Worm (Caenorhabditis elegans) whole organism, L2 larva: ENCODE measurements around the gene chil-23.

Experiments
- C34F6.9 ChIP-seq: fragments of 150-350 bp; optimal IDR thresholded peaks from 2 replicates; lab custom pipeline; 2014; ENCODE audit warnings: missing biosample characterization, missing genetic modification characterization
- F13H6.1 ChIP-seq: sonication (generic microtip); optimal IDR thresholded peaks from 2 replicates; lab custom pipeline; 2016; ENCODE audit warnings: missing genetic modification characterization, missing compliant biosample characterization
- R02D3.7 ChIP-seq: fragments of 150-350 bp; optimal IDR thresholded peaks from 2 replicates; lab custom pipeline; 2014; ENCODE audit warnings: missing biosample characterization, missing genetic modification characterization
- Y55F3AM.14 ChIP-seq: fragments of 200-800 bp; sonication (Bioruptor generic); optimal IDR thresholded peaks from 2 replicates; lab custom pipeline; 2018; ENCODE audit warnings: mild to moderate bottlenecking, missing genetic modification characterization, missing compliant biosample characterization
- ZK546.5 ChIP-seq: sonication (generic microtip); optimal IDR thresholded peaks from 2 replicates; lab custom pipeline; 2017; ENCODE audit warnings: missing biosample characterization, missing genetic modification characterization
- aly-2 ChIP-seq: fragments of 150-350 bp; optimal IDR thresholded peaks from 2 replicates; lab custom pipeline; 2014; ENCODE audit warnings: missing biosample characterization, missing genetic modification characterization
- ama-1 ChIP-seq: fragments of 150-350 bp; optimal IDR thresholded peaks from 2 replicates; lab custom pipeline; 2018; ENCODE audit warnings: inconsistent platforms
- blmp-1 ChIP-seq: sonication (generic microtip); optimal IDR thresholded peaks from 2 replicates; lab custom pipeline; 2017; ENCODE audit warnings: missing genetic modification characterization, mild to moderate bottlenecking, missing compliant biosample characterization, antibody characterized with exemption, moderate library complexity; ENCODE audit not compliant: insufficient read depth
- ceh-16 ChIP-seq: fragments of 150-350 bp; optimal IDR thresholded peaks from 2 replicates; lab custom pipeline; 2014; ENCODE audit warnings: missing biosample characterization, missing genetic modification characterization
- ceh-82 ChIP-seq: fragments of 150-350 bp; optimal IDR thresholded peaks from 2 replicates; lab custom pipeline; 2014; ENCODE audit warnings: missing biosample characterization, missing genetic modification characterization
- crh-2 ChIP-seq: sonication (generic microtip); optimal IDR thresholded peaks from 2 replicates; lab custom pipeline; 2017; ENCODE audit warnings: missing biosample characterization, missing genetic modification characterization
- dmd-4 ChIP-seq: sonication (generic microtip); optimal IDR thresholded peaks from 2 replicates; lab custom pipeline; 2017; ENCODE audit warnings: missing biosample characterization, missing genetic modification characterization
- egl-27 ChIP-seq: sonication (generic microtip); optimal IDR thresholded peaks from 3 replicates; lab custom pipeline; 2017; ENCODE audit warnings: missing biosample characterization, missing genetic modification reagents, missing genetic modification characterization
- elt-1 ChIP-seq: fragments of 150-350 bp; optimal IDR thresholded peaks from 2 replicates; lab custom pipeline; 2014; ENCODE audit warnings: missing biosample characterization, missing genetic modification characterization
- elt-3 ChIP-seq: sonication (generic microtip); optimal IDR thresholded peaks from 2 replicates; lab custom pipeline; 2017; ENCODE audit warnings: missing biosample characterization, missing genetic modification characterization
- fos-1 ChIP-seq: fragments of 150-350 bp; optimal IDR thresholded peaks from 2 replicates; lab custom pipeline; 2014; ENCODE audit warnings: missing biosample characterization, missing genetic modification characterization
- gmeb-1 ChIP-seq: fragments of 150-350 bp; optimal IDR thresholded peaks from 2 replicates; lab custom pipeline; 2014; ENCODE audit warnings: missing biosample characterization, missing genetic modification characterization
- lin-11 ChIP-seq: fragments of 150-350 bp; sonication (generic microtip); optimal IDR thresholded peaks from 2 replicates; lab custom pipeline; 2014; ENCODE audit warnings: missing biosample characterization, missing genetic modification characterization, inconsistent platforms, mixed read lengths
- lin-13 ChIP-seq: fragments of 150-350 bp; optimal IDR thresholded peaks from 2 replicates; lab custom pipeline; 2014; ENCODE audit warnings: missing biosample characterization, missing genetic modification reagents, missing genetic modification characterization
- lin-39 ChIP-seq: fragments of 150-350 bp; optimal IDR thresholded peaks from 2 replicates; lab custom pipeline; 2014; ENCODE audit warnings: missing biosample characterization, missing genetic modification reagents, missing genetic modification characterization
- lsy-2 ChIP-seq, 2 experiments: fragments of 150-350 bp in 1 of 2; sonication (generic microtip) in 1 of 2; optimal IDR thresholded peaks; 2 replicates each; lab custom pipeline; 2014 to 2017; ENCODE audit warnings: missing biosample characterization in 2 of 2, missing genetic modification characterization in 2 of 2
- mab-5 ChIP-seq: fragments of 150-350 bp; optimal IDR thresholded peaks from 2 replicates; lab custom pipeline; 2014; ENCODE audit warnings: missing biosample characterization, missing genetic modification characterization
- mbf-1 ChIP-seq: sonication (generic microtip); optimal IDR thresholded peaks from 2 replicates; lab custom pipeline; 2017; ENCODE audit warnings: missing biosample characterization, missing genetic modification characterization
- mdl-1 ChIP-seq, 2 experiments: fragments of 150-350 bp in 1 of 2; sonication (generic microtip) in 1 of 2; optimal IDR thresholded peaks; 2 replicates each; lab custom pipeline; 2017; ENCODE audit warnings: missing biosample characterization in 2 of 2, missing genetic modification characterization in 2 of 2
- nhr-10 ChIP-seq: sonication (generic microtip); optimal IDR thresholded peaks from 2 replicates; lab custom pipeline; 2017; ENCODE audit warnings: missing biosample characterization, missing genetic modification characterization
- nhr-11 ChIP-seq: fragments of 150-350 bp; optimal IDR thresholded peaks from 2 replicates; lab custom pipeline; 2014; ENCODE audit warnings: missing biosample characterization, missing genetic modification characterization
- nhr-12 ChIP-seq: fragments of 150-350 bp; optimal IDR thresholded peaks from 2 replicates; lab custom pipeline; 2014; ENCODE audit warnings: missing biosample characterization, missing genetic modification characterization
- nhr-21 ChIP-seq: fragments of 150-350 bp; optimal IDR thresholded peaks from 2 replicates; lab custom pipeline; 2014; ENCODE audit warnings: missing biosample characterization, missing genetic modification characterization
- nhr-23 ChIP-seq: fragments of 150-350 bp; optimal IDR thresholded peaks from 2 replicates; lab custom pipeline; 2014; ENCODE audit warnings: missing biosample characterization, missing genetic modification reagents, missing genetic modification characterization
- nhr-237 ChIP-seq: fragments of 150-350 bp; optimal IDR thresholded peaks from 2 replicates; lab custom pipeline; 2014; ENCODE audit warnings: missing biosample characterization, missing genetic modification characterization
- nhr-25 ChIP-seq: fragments of 150-350 bp; sonication (generic microtip); optimal IDR thresholded peaks from 3 replicates; lab custom pipeline; 2014; ENCODE audit warnings: missing biosample characterization, missing genetic modification characterization
- nhr-6 ChIP-seq: fragments of 150-350 bp; optimal IDR thresholded peaks from 2 replicates; lab custom pipeline; 2014; ENCODE audit warnings: missing biosample characterization, missing genetic modification characterization
- nhr-77 ChIP-seq: fragments of 150-350 bp; optimal IDR thresholded peaks from 2 replicates; lab custom pipeline; 2014; ENCODE audit warnings: missing biosample characterization, missing genetic modification characterization
- peb-1 ChIP-seq: fragments of 150-350 bp; optimal IDR thresholded peaks from 2 replicates; lab custom pipeline; 2014; ENCODE audit warnings: missing biosample characterization, missing genetic modification characterization
- sem-4 ChIP-seq: fragments of 150-350 bp; optimal IDR thresholded peaks from 2 replicates; lab custom pipeline; 2014; ENCODE audit warnings: missing biosample characterization, missing genetic modification reagents, missing genetic modification characterization
- sma-3 ChIP-seq: sonication (generic microtip); optimal IDR thresholded peaks from 2 replicates; lab custom pipeline; 2016; ENCODE audit warnings: missing genetic modification reagents, missing genetic modification characterization, missing compliant biosample characterization
- sma-9 ChIP-seq, 2 experiments: fragments of 150-350 bp in 1 of 2; sonication (generic microtip) in 1 of 2; optimal IDR thresholded peaks; 2 replicates each; lab custom pipeline; 2014 to 2016; ENCODE audit warnings: missing genetic modification characterization in 2 of 2, mild to moderate bottlenecking in 1 of 2, missing biosample characterization in 1 of 2, missing compliant biosample characterization in 1 of 2, missing genetic modification reagents in 1 of 2, moderate library complexity in 1 of 2
- snpc-4 ChIP-seq: fragments of 150-350 bp; optimal IDR thresholded peaks from 2 replicates; lab custom pipeline; 2014; ENCODE audit warnings: missing biosample characterization, missing genetic modification characterization
- unc-39 ChIP-seq: fragments of 150-350 bp; optimal IDR thresholded peaks from 2 replicates; lab custom pipeline; 2014; ENCODE audit warnings: missing biosample characterization, missing genetic modification characterization
- unc-55 ChIP-seq: fragments of 150-350 bp; sonication (generic microtip); optimal IDR thresholded peaks from 3 replicates; lab custom pipeline; 2014; ENCODE audit warnings: missing biosample characterization, missing genetic modification reagents, missing genetic modification characterization
- unc-62 ChIP-seq: fragments of 150-350 bp; optimal IDR thresholded peaks from 2 replicates; lab custom pipeline; 2014; ENCODE audit warnings: missing biosample characterization, missing genetic modification reagents, missing genetic modification characterization
- zag-1 ChIP-seq: fragments of 150-350 bp; optimal IDR thresholded peaks from 2 replicates; lab custom pipeline; 2014; ENCODE audit warnings: missing biosample characterization, missing genetic modification characterization
- ztf-1 ChIP-seq: fragments of 200-800 bp; sonication (Bioruptor generic); conservative IDR thresholded peaks from 2 replicates; pipeline ENCODE4 v1.3.6; 2022; ENCODE audit warnings: missing genetic modification characterization, missing compliant biosample characterization
- ztf-11 ChIP-seq: sonication (generic microtip); optimal IDR thresholded peaks from 2 replicates; lab custom pipeline; 2017; ENCODE audit warnings: missing biosample characterization, missing genetic modification characterization
- ztf-4 ChIP-seq: fragments of 150-350 bp; optimal IDR thresholded peaks from 2 replicates; lab custom pipeline; 2014; ENCODE audit warnings: missing biosample characterization, missing genetic modification characterization

Gene chil-23

DNA sequence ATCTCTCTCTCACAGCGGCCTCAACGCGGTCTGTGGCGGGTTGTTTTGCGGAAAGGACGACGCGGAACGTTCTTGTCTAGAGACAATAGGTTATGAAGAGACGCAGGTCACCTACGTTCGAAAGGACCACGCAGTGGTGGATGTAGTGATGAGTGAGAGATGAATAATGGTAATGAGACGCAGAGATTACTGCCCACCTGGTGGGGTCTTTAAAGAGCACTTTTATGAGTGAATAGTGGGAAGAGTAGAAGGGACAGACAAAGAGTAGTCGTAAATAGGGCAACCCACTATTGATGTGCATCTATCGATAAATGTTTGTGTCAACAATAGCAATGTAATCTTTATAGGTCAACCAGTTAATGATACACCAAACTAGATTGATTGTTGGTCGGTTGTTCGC lies 22.6 kb upstream of the chil-23 start:
- TF ChIP-seq ZK546.5 (tag; lab: Kevin White, UChicago) = no peak
- no peak for TF ChIP-seq gmeb-1 (tag; lab: Kevin White, UChicago)
- TF ChIP-seq F13H6.1 (tag; lab: Kevin White, UChicago) = no peak
- no peak for TF ChIP-seq crh-2
- TF ChIP-seq ztf-4 = no peak
- no peak for TF ChIP-seq elt-3 (tag; lab: Kevin White, UChicago)
- TF ChIP-seq sma-9 (GFP tag; optimal IDR thresholded peaks at IDR 0.05; lab: Kevin White, UChicago) = no peak
- no peak for TF ChIP-seq sma-9 (tag; optimal IDR thresholded peaks at IDR 0.05; lab: Kevin White, UChicago)
- TF ChIP-seq unc-55 = no peak
- TF ChIP-seq nhr-6 (tag; lab: Kevin White, UChicago) = no peak
- TF ChIP-seq nhr-237 = no peak
- TF ChIP-seq, all 48 proteins: peak for 0

DNA sequence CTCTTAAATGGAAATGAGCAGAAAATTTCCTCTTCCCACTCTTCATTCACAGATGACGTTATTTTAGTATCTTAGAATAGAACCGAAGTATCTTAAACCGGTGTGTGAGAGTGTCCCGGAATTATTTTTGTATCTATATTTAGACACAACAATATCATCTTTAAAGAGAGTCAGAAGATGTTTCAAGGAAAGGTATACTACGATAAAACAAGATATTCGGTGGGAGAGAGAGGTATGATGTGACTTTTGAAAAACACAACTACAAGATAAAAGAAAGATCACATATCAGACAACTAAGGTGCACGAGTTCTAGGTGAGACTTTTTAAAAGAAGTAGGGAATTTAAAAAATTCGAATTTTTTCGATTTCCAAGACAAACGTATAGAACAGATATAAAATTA lies 22.2 kb upstream of the chil-23 start:
- TF ChIP-seq nhr-25 (tag; lab: Kevin White, UChicago) (peak; percentile 8), ztf-4 (no peak), unc-62 (no peak), fos-1 (tag; lab: Kevin White, UChicago) (no peak), nhr-23 (no peak), lsy-2 (tag; optimal IDR thresholded peaks at IDR 0.05; lab: Kevin White, UChicago) (peak in 1 of 2 experiments; percentile 14), sma-9 (GFP tag; optimal IDR thresholded peaks at IDR 0.05; lab: Kevin White, UChicago) (peak; percentile 55), sma-9 (tag; optimal IDR thresholded peaks at IDR 0.05; lab: Kevin White, UChicago) (no peak), sma-3 (no peak), elt-1 (tag; lab: Kevin White, UChicago) (no peak), lin-11 (tag; lab: Kevin White, UChicago) (no peak), C34F6.9 (tag; lab: Kevin White, UChicago) (no peak), ceh-82 (no peak), aly-2 (tag; lab: Kevin White, UChicago) (no peak)

DNA sequence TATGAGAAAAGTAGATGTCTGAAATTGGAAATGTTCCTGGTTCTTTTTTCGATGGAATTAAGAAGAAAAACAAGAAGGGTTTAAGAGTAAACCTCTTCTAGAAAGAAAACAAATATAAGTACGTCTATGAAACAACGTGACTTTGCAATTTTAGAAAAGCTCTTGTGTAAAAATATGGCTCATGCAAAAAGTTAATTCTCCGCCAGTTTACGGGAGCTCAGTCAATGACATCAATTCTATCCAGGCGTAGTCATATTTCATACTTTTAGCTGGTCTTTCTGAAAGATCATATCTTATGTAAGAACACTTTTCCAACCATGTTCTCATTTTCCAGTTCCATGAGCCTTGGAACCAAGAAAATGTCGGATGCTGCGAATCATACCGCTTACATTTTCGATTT lies 21.5 kb upstream of the chil-23 start:
- no peak for TF ChIP-seq nhr-77
- no peak for TF ChIP-seq zag-1
- no peak for TF ChIP-seq nhr-11 (tag; lab: Kevin White, UChicago)
- no peak for TF ChIP-seq ztf-11 (tag; lab: Kevin White, UChicago)
- TF ChIP-seq unc-55 = no peak
- no peak for TF ChIP-seq egl-27

DNA sequence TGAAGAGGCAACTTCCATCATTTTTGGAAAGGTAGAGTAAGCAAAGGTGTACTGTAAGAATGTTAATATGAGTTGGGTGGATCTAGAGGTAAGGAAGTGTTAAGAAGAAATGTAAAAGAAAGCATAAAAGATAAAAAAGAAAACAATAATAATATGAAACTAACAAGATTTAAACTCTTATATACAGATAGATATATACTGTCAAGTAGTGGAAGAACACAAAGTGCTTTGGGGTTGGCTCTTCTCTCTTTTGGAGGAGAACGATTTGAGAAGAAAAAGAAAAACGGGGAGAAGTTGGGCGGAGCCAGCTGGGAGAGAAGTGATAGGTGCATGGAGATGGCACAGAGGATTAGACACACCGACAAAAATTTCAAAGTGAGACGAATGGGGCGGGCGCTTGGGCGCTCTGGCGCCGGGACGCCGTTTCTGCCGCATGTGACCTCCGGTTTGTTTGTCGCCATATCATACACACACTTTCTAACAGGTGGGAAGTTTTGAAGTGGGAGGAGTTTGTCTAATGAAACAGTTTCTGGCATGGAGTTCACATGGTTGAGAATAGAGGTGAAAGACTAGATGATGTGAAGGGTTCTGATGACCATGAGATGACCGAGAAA lies 19.0 kb upstream of the chil-23 start, which contains the start of gene T19H5.4:
TSS of gene T19H5.4 (minus strand) at position 51 of the 614 bp plus-strand sequence.
- TF ChIP-seq blmp-1 (tag; lab: Kevin White, UChicago) (peak; percentile 53), snpc-4 (tag; lab: Kevin White, UChicago) (no peak), peb-1 (tag; lab: Kevin White, UChicago) (no peak), elt-3 (tag; lab: Kevin White, UChicago) (no peak), F13H6.1 (tag; lab: Kevin White, UChicago) (peak; percentile 54), elt-1 (tag; lab: Kevin White, UChicago) (no peak), ceh-82 (no peak), unc-39 (tag; lab: Kevin White, UChicago) (no peak), nhr-21 (tag; lab: Kevin White, UChicago) (peak; percentile 64), lin-39 (tag; lab: Kevin White, UChicago) (no peak), ama-1 (lab: Kevin White, UChicago) (no peak), R02D3.7 (tag; lab: Kevin White, UChicago) (no peak), mab-5 (tag; lab: Kevin White, UChicago) (no peak), ztf-1 (GFP tag; lab: Robert Waterston, UW) (no peak), sem-4 (no peak), ztf-4 (peak; percentile 24), lin-11 (tag; lab: Kevin White, UChicago) (peak; percentile 29), Y55F3AM.14 (GFP tag; lab: Kevin White, UChicago) (peak; percentile 6), fos-1 (tag; lab: Kevin White, UChicago) (peak; percentile 64), egl-27 (peak; percentile 65), nhr-237 (no peak), nhr-10 (tag; lab: Kevin White, UChicago) (no peak), zag-1 (no peak), sma-3 (peak; percentile 61), gmeb-1 (tag; lab: Kevin White, UChicago) (peak; percentile 42), nhr-12 (tag; lab: Kevin White, UChicago) (no peak), nhr-77 (no peak), nhr-6 (tag; lab: Kevin White, UChicago) (no peak), nhr-23 (no peak), mbf-1 (no peak), ztf-11 (tag; lab: Kevin White, UChicago) (no peak), nhr-25 (tag; lab: Kevin White, UChicago) (peak; percentile 57), ceh-16 (tag; lab: Kevin White, UChicago) (no peak), unc-62 (no peak), ZK546.5 (tag; lab: Kevin White, UChicago) (no peak), mdl-1 (tag; optimal IDR thresholded peaks at IDR 0.05; lab: Kevin White, UChicago) (peak; percentile 56 to 59), lin-13 (GFP tag; lab: Kevin White, UChicago) (no peak), sma-9 (GFP tag; optimal IDR thresholded peaks at IDR 0.05; lab: Kevin White, UChicago) (peak; percentile 93), sma-9 (tag; optimal IDR thresholded peaks at IDR 0.05; lab: Kevin White, UChicago) (no peak), dmd-4 (tag; lab: Kevin White, UChicago) (no peak)
